Fruit fly (Drosophila melanogaster): Measurements from ENCODE around the gene CG5676.

DNA sequence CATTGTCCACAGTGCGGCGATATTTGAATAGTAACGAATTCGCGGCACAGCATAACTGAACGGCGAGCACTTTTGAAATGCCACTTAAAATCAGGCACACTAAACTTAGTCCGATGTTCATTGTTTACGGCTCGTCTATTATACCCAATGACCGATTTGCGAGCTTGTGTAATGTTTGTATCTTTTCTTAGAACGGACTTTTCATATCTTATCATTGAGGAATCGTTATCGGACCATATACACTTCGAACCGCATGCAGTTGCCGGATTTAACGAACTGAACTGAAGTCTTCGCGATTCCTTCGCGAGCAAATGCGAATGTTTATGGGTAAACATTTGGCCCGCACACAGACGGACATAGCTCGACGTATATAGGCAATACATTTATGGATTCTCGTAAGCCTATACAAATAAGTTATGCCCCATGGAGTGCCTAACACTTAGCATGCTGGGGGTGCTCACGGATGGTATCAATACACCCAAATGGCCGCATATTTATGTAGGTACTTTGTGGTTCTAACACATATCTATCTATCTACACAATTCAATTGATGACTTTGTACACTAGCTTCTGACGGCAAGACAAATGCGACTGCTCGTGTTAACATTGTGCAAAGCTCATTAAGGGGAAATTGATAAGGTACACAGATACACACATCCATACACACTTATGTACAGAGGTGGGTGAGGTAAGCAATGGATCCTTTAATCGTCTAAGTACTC lies 17.8 kb downstream of the CG5676 start, which contains the start of gene mthl15:
- TF ChIP-seq D1 (tag; optimal IDR thresholded peaks at IDR 0.05) (no peak), CG8301 (tag; optimal IDR thresholded peaks at IDR 0.05) (no peak), Snoo (tag; optimal IDR thresholded peaks at IDR 0.05) (no peak), EcR (GFP tag; optimal IDR thresholded peaks at IDR 0.05) (no peak), CG10348 (GFP tag; IDR thresholded peaks at IDR 0.05) (no peak), CG12605 (GFP tag; IDR thresholded peaks at IDR 0.05) (no peak), CG4496 (GFP tag; IDR thresholded peaks at IDR 0.05) (no peak), CG32121 (GFP tag; IDR thresholded peaks at IDR 0.05) (no peak), CG17806 (tag; optimal IDR thresholded peaks at IDR 0.05) (no peak), CG8159 (tag; optimal IDR thresholded peaks at IDR 0.05) (no peak), CG9948 (tag; optimal IDR thresholded peaks at IDR 0.05) (no peak)

Measured in whole organism, pupa.